6 fruit fly cellular contexts compared by ENCODE assay signal in the genomic region with DNA sequence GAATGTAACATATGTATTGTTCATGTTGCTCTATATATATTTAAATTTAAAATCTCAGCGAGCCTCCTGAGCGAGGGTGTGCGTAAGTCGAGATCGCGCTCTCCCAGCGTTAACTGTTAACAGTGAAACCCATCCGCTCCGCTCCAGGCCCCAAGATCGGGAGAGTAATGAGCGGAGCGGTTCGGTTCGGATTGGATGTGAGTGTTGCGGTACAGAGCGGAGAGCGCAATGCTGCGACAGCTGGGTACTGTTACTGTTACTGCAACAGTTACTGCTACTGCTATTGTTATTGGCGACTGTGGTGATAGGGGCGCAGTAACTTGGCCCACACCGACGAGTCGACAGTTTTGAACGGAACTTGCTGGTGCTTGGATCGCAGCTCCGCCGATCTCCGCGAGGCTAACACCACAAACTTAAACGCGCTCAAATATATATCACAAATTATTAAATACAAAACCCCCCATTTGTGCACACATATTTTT.
A peak's percentile ranks its signal among the peaks of the same experiment; 100 is the strongest.
TF ChIP-seq lines count a peak whose summit lies in the region.

Gene Pvf1 (plus strand): TSS at position 312 of the 482 bp plus-strand sequence.

- TF ChIP-seq CTCF in whole organism, embryonic (GFP tag; optimal IDR thresholded peaks at IDR 0.05; lab: Kevin White, UChicago), result no peak

TF ChIP-seq in whole organism, 6 proteins besides CTCF, POLR2A, EP300 and RAD21:
- TF ChIP-seq usp (GFP tag; optimal IDR thresholded peaks at IDR 0.05; lab: Kevin White, UChicago) (no peak), CG8478 (optimal IDR thresholded peaks at IDR 0.05; lab: Kevin White, UChicago) (no peak), pan (optimal IDR thresholded peaks at IDR 0.05; lab: Kevin White, UChicago) (peak; percentile 52), Dll (optimal IDR thresholded peaks at IDR 0.05; lab: Kevin White, UChicago) (peak; percentile 93)

TF ChIP-seq in whole organism, adult, 20 proteins besides CTCF, POLR2A, EP300 and RAD21 (continues in another document):
- TF ChIP-seq Crg-1 (GFP tag; optimal IDR thresholded peaks at IDR 0.05; lab: Kevin White, UChicago), result no peak
- peak; percentile 47 for TF ChIP-seq bab1 (GFP tag; optimal IDR thresholded peaks at IDR 0.05; lab: Kevin White, UChicago)
- peak; percentile 47 for TF ChIP-seq CG7101 (tag; optimal IDR thresholded peaks at IDR 0.05; lab: Kevin White, UChicago)
- TF ChIP-seq CG11617 (GFP tag; optimal IDR thresholded peaks at IDR 0.05; lab: Kevin White, UChicago), result no peak
- no peak for TF ChIP-seq CG7045 (GFP tag; optimal IDR thresholded peaks at IDR 0.05; lab: Kevin White, UChicago)
- TF ChIP-seq cnc (optimal IDR thresholded peaks at IDR 0.05; lab: Kevin White, UChicago), result no peak
- TF ChIP-seq toe (GFP tag; optimal IDR thresholded peaks at IDR 0.05; lab: Kevin White, UChicago), result no peak
- no peak for TF ChIP-seq CG14711 (tag; optimal IDR thresholded peaks at IDR 0.05; lab: Kevin White, UChicago)
- peak; percentile 63 for TF ChIP-seq ovo (GFP tag; optimal IDR thresholded peaks at IDR 0.05; lab: Kevin White, UChicago)
- TF ChIP-seq pad (GFP tag; optimal IDR thresholded peaks at IDR 0.05; lab: Kevin White, UChicago), result peak; percentile 54
- TF ChIP-seq CG1620 (GFP tag; optimal IDR thresholded peaks at IDR 0.05; lab: Kevin White, UChicago), result no peak
- no peak for TF ChIP-seq kay (GFP tag; lab: Kevin White, UChicago; ENCODE audit: borderline replicate concordance)
- no peak for TF ChIP-seq cic (GFP tag; optimal IDR thresholded peaks at IDR 0.05; lab: Kevin White, UChicago)
- TF ChIP-seq tj (GFP tag; optimal IDR thresholded peaks at IDR 0.05; lab: Kevin White, UChicago), result peak; percentile 18
- no peak for TF ChIP-seq Hr96 (GFP tag; optimal IDR thresholded peaks at IDR 0.05; lab: Kevin White, UChicago)
- TF ChIP-seq CG5204 (GFP tag; optimal IDR thresholded peaks at IDR 0.05; lab: Kevin White, UChicago), result no peak
- peak; percentile 23 for TF ChIP-seq Mnt (GFP tag; optimal IDR thresholded peaks at IDR 0.05; lab: Kevin White, UChicago)

TF ChIP-seq in whole organism, embryonic, 481 proteins besides CTCF, POLR2A, EP300 and RAD21 (continues in another document):
- TF ChIP-seq CG6175 (GFP tag; IDR thresholded peaks at IDR 0.05; lab: Robert Waterston, UW) (no peak), grau (tag; optimal IDR thresholded peaks at IDR 0.05; lab: Kevin White, UChicago) (no peak), kni (GFP tag; optimal IDR thresholded peaks at IDR 0.05; lab: Kevin White, UChicago) (peak; percentile 25), Hmr (GFP tag; optimal IDR thresholded peaks at IDR 0.05; lab: Kevin White, UChicago) (no peak), sug (tag; optimal IDR thresholded peaks at IDR 0.05; lab: Kevin White, UChicago) (no peak), cwo (GFP tag; optimal IDR thresholded peaks at IDR 0.05; lab: Kevin White, UChicago) (peak; percentile 9), repo (GFP tag; optimal IDR thresholded peaks at IDR 0.05; lab: Kevin White, UChicago) (no peak), MESR4 (GFP tag; optimal IDR thresholded peaks at IDR 0.05; lab: Kevin White, UChicago) (no peak), otp (GFP tag; IDR thresholded peaks at IDR 0.05; lab: Robert Waterston, UW) (no peak), gsb-n (tag; optimal IDR thresholded peaks at IDR 0.05; lab: Kevin White, UChicago) (no peak), CG7786 (GFP tag; optimal IDR thresholded peaks at IDR 0.05; lab: Kevin White, UChicago) (no peak), ab (GFP tag; optimal IDR thresholded peaks at IDR 0.05; lab: Kevin White, UChicago) (no peak), CG14050 (GFP tag; IDR thresholded peaks at IDR 0.05; lab: Robert Waterston, UW) (peak; percentile 70; the same call in 2 of the 3 replicates), D19A (tag; optimal IDR thresholded peaks at IDR 0.05; lab: Kevin White, UChicago) (peak; percentile 67), CG8089 (GFP tag; optimal IDR thresholded peaks at IDR 0.05; lab: Kevin White, UChicago) (no peak), zfh1 (GFP tag; IDR thresholded peaks at IDR 0.05; lab: Robert Waterston, UW) (no peak), lbe (GFP tag; optimal IDR thresholded peaks at IDR 0.05; lab: Kevin White, UChicago) (no peak)

TF ChIP-seq in whole organism, prepupa, 60 proteins besides CTCF, POLR2A, EP300 and RAD21 (continues in another document):
- peak; percentile 54; the same call in 1 of the 3 replicates for TF ChIP-seq eg (GFP tag; IDR thresholded peaks at IDR 0.05; lab: Robert Waterston, UW)
- TF ChIP-seq OdsH (GFP tag; optimal IDR thresholded peaks at IDR 0.05; lab: Kevin White, UChicago), result peak; percentile 20
- 0 out of 3 replicates have a peak, but pooled peaks have one; percentile 20 for TF ChIP-seq CG8119 (GFP tag; IDR thresholded peaks at IDR 0.05; lab: Robert Waterston, UW)
- TF ChIP-seq CG3919 (GFP tag; optimal IDR thresholded peaks at IDR 0.05; lab: Kevin White, UChicago), result peak; percentile 47
- TF ChIP-seq CG6163 (GFP tag; IDR thresholded peaks at IDR 0.05; lab: Robert Waterston, UW), result peak; percentile 56; the same call in 1 of the 3 replicates
- no peak for TF ChIP-seq CG6792 (GFP tag; optimal IDR thresholded peaks at IDR 0.05; lab: Kevin White, UChicago)
- peak; percentile 30 to 37 for TF ChIP-seq ss (GFP tag; optimal IDR thresholded peaks at IDR 0.05; lab: Kevin White, UChicago)
- TF ChIP-seq dsx (GFP tag; optimal IDR thresholded peaks at IDR 0.05; lab: Kevin White, UChicago; ENCODE audit: poor library complexity, severe bottlenecking), result peak; percentile 23
- TF ChIP-seq fkh (GFP tag; optimal IDR thresholded peaks at IDR 0.05; lab: Kevin White, UChicago), result peak; percentile 46
- peak; percentile 32 for TF ChIP-seq CG7368 (GFP tag; optimal IDR thresholded peaks at IDR 0.05; lab: Kevin White, UChicago)
- peak; percentile 18 for TF ChIP-seq Eip75B (GFP tag; optimal IDR thresholded peaks at IDR 0.05; lab: Kevin White, UChicago)
- peak; percentile 26 for TF ChIP-seq topi (GFP tag; optimal IDR thresholded peaks at IDR 0.05; lab: Kevin White, UChicago)
- no peak for TF ChIP-seq svp (GFP tag; lab: Kevin White, UChicago)
- TF ChIP-seq esn (GFP tag; optimal IDR thresholded peaks at IDR 0.05; lab: Kevin White, UChicago), result peak; percentile 25
- TF ChIP-seq Eip78C (GFP tag; lab: Kevin White, UChicago), result peak; percentile 78
- TF ChIP-seq salr (GFP tag; optimal IDR thresholded peaks at IDR 0.05; lab: Kevin White, UChicago), result no peak
- no peak for TF ChIP-seq CG9139 (GFP tag; optimal IDR thresholded peaks at IDR 0.05; lab: Kevin White, UChicago)

TF ChIP-seq in whole organism, pupa, 21 proteins besides CTCF, POLR2A, EP300 and RAD21:
- TF ChIP-seq fd96Ca (GFP tag; IDR thresholded peaks at IDR 0.05; lab: Robert Waterston, UW) (0 out of 3 replicates have a peak, but pooled peaks have one; percentile 16), Pif1B (GFP tag; optimal IDR thresholded peaks at IDR 0.05; lab: Kevin White, UChicago) (peak; percentile 42), CG4496 (GFP tag; IDR thresholded peaks at IDR 0.05; lab: Robert Waterston, UW) (peak; percentile 59; the same call in 1 of the 3 replicates), CG13204 (GFP tag; optimal IDR thresholded peaks at IDR 0.05; lab: Kevin White, UChicago) (peak; percentile 57), rn (GFP tag; IDR thresholded peaks at IDR 0.05; lab: Robert Waterston, UW) (no peak), Ets98B (GFP tag; IDR thresholded peaks at IDR 0.05; lab: Robert Waterston, UW) (peak; percentile 51; the same call in 1 of the 2 replicates), CG34367 (tag; optimal IDR thresholded peaks at IDR 0.05; lab: Kevin White, UChicago) (no peak), CG12605 (GFP tag; IDR thresholded peaks at IDR 0.05; lab: Robert Waterston, UW) (peak; percentile 40; the same call in 1 of the 2 replicates)

TF ChIP-seq in whole organism, wandering third instar larva, 38 proteins besides CTCF, POLR2A, EP300 and RAD21:
- TF ChIP-seq Dfd (GFP tag; optimal IDR thresholded peaks at IDR 0.05; lab: Kevin White, UChicago) (no peak), Hr78 (GFP tag; optimal IDR thresholded peaks at IDR 0.05; lab: Kevin White, UChicago) (no peak), CG9705 (GFP tag; optimal IDR thresholded peaks at IDR 0.05; lab: Kevin White, UChicago) (no peak), Vsx2 (GFP tag; optimal IDR thresholded peaks at IDR 0.05; lab: Kevin White, UChicago; ENCODE audit: partially characterized antibody) (peak; percentile 73), Dif (GFP tag; optimal IDR thresholded peaks at IDR 0.05; lab: Kevin White, UChicago; ENCODE audit: partially characterized antibody) (peak; percentile 95), woc (GFP tag; optimal IDR thresholded peaks at IDR 0.05; lab: Kevin White, UChicago) (peak; percentile 59), foxo (GFP tag; optimal IDR thresholded peaks at IDR 0.05; lab: Kevin White, UChicago) (peak in 1 of 2 experiments; percentile 14), CrebA (GFP tag; optimal IDR thresholded peaks at IDR 0.05; lab: Kevin White, UChicago; ENCODE audit: borderline replicate concordance) (peak; percentile 13), fru (GFP tag; optimal IDR thresholded peaks at IDR 0.05; lab: Kevin White, UChicago) (peak; percentile 96), br (GFP tag; optimal IDR thresholded peaks at IDR 0.05; lab: Kevin White, UChicago) (peak; percentile 1), Hr83 (GFP tag; optimal IDR thresholded peaks at IDR 0.05; lab: Kevin White, UChicago; ENCODE audit: poor library complexity, severe bottlenecking) (peak; percentile 0), dl (GFP tag; optimal IDR thresholded peaks at IDR 0.05; lab: Kevin White, UChicago; ENCODE audit: insufficient read depth in 1 of 2, partially characterized antibody in 2 of 2) (peak; percentile 76 to 93), Rel (GFP tag; optimal IDR thresholded peaks at IDR 0.05; lab: Kevin White, UChicago) (no peak), Rel (tag; optimal IDR thresholded peaks at IDR 0.05; lab: Kevin White, UChicago) (peak; percentile 68), dmrt93B (GFP tag; optimal IDR thresholded peaks at IDR 0.05; lab: Kevin White, UChicago) (no peak), h (GFP tag; optimal IDR thresholded peaks at IDR 0.05; lab: Kevin White, UChicago) (peak; percentile 48)
TF ChIP-seq in whole organism, wandering third instar larva: peak in this region for 11.
